Fruit fly (Drosophila melanogaster) whole organism, embryonic: ENCODE data around the gene CG11970.

Experiments used
- CG10209 ChIP-seq: fragments of 200-800 bp; sonication (Bioruptor generic); optimal IDR thresholded peaks from 3 replicates; lab custom pipeline; 2017; ENCODE audit warnings: missing biosample characterization, mild to moderate bottlenecking, missing genetic modification characterization, missing genetic modification reagents
- CG11695 ChIP-seq: fragments of 200-800 bp; sonication (Bioruptor generic); IDR thresholded peaks from 3 replicates; pipeline ENCODE4 v1.3.6; 2022; ENCODE audit warnings: missing biosample characterization, missing genetic modification characterization
- CG12219 ChIP-seq: fragments of 200-800 bp; sonication (Bioruptor generic); optimal IDR thresholded peaks from 3 replicates; lab custom pipeline; 2018; ENCODE audit warnings: missing biosample characterization, mild to moderate bottlenecking, missing genetic modification characterization
- CG12769 ChIP-seq: fragments of 200-800 bp; sonication (Bioruptor generic); optimal IDR thresholded peaks from 2 replicates; lab custom pipeline; 2019; ENCODE audit warnings: missing biosample characterization, mild to moderate bottlenecking, missing genetic modification characterization, moderate library complexity
- CG13123 ChIP-seq: fragments of 200-800 bp; sonication (Bioruptor generic); optimal IDR thresholded peaks from 2 replicates; lab custom pipeline; 2016; ENCODE audit warnings: missing biosample characterization, missing genetic modification characterization
- CG13296 ChIP-seq: fragments of 200-800 bp; sonication (Bioruptor generic); optimal IDR thresholded peaks from 3 replicates; lab custom pipeline; 2018; ENCODE audit warnings: missing biosample characterization, mild to moderate bottlenecking, missing genetic modification characterization
- CG13775 ChIP-seq: fragments of 200-800 bp; sonication (Bioruptor generic); optimal IDR thresholded peaks from 3 replicates; lab custom pipeline; 2017; ENCODE audit warnings: missing biosample characterization, mild to moderate bottlenecking, missing genetic modification characterization
- CG15696 ChIP-seq: fragments of 200-800 bp; sonication (Bioruptor generic); optimal IDR thresholded peaks from 2 replicates; lab custom pipeline; 2019; ENCODE audit warnings: missing biosample characterization, mild to moderate bottlenecking, missing genetic modification characterization, moderate library complexity
- CG18262 ChIP-seq: fragments of 200-800 bp; optimal IDR thresholded peaks from 3 replicates; lab custom pipeline; 2019; ENCODE audit warnings: missing biosample characterization, mild to moderate bottlenecking, missing genetic modification characterization, moderate library complexity
- CG1832 ChIP-seq: fragments of 200-800 bp; sonication (Bioruptor generic); optimal IDR thresholded peaks from 2 replicates; lab custom pipeline; 2017; ENCODE audit warnings: missing biosample characterization, mild to moderate bottlenecking, missing genetic modification characterization, inconsistent platforms
- CG2199 ChIP-seq: fragments of 200-800 bp; sonication (Bioruptor generic); IDR thresholded peaks from 3 replicates; pipeline ENCODE4 v1.3.6; 2022; ENCODE audit warnings: missing biosample characterization, missing genetic modification characterization
- CG2678 ChIP-seq: fragments of 200-800 bp; sonication (Bioruptor generic); optimal IDR thresholded peaks from 3 replicates; lab custom pipeline; 2019; ENCODE audit warnings: missing biosample characterization, mild to moderate bottlenecking, missing genetic modification characterization, moderate library complexity
- CG32532 ChIP-seq: fragments of 200-800 bp; sonication (Bioruptor generic); IDR thresholded peaks from 2 replicates; pipeline ENCODE4 v1.3.6; 2022; ENCODE audit warnings: missing biosample characterization, missing genetic modification characterization
- CG32767 ChIP-seq: fragments of 200-800 bp; sonication (Bioruptor generic); IDR thresholded peaks from 2 replicates; pipeline ENCODE4 v1.3.6; 2022; ENCODE audit warnings: missing biosample characterization, missing genetic modification characterization
- CG43689 ChIP-seq: fragments of 200-800 bp; sonication (Bioruptor generic); IDR thresholded peaks from 2 replicates; pipeline ENCODE4 v1.3.6; 2022; ENCODE audit warnings: missing biosample characterization, missing genetic modification characterization
- CG4820 ChIP-seq: fragments of 200-800 bp; sonication (Bioruptor generic); optimal IDR thresholded peaks from 3 replicates; lab custom pipeline; 2016; ENCODE audit warnings: missing biosample characterization, missing genetic modification characterization
- CG6272 ChIP-seq: fragments of 200-800 bp; sonication (Bioruptor generic); IDR thresholded peaks from 2 replicates; pipeline ENCODE4 v1.3.6; 2022; ENCODE audit warnings: missing biosample characterization, missing genetic modification characterization
- CG8765 ChIP-seq: fragments of 200-800 bp; sonication (Bioruptor generic); IDR thresholded peaks from 2 replicates; pipeline ENCODE4 v1.3.6; 2022; ENCODE audit warnings: missing biosample characterization, missing genetic modification characterization
- CG9215 ChIP-seq: fragments of 200-800 bp; sonication (Bioruptor generic); IDR thresholded peaks from 2 replicates; pipeline ENCODE4 v1.3.6; 2022; ENCODE audit warnings: missing biosample characterization, missing genetic modification characterization
- CG9437 ChIP-seq: fragments of 200-800 bp; sonication (Bioruptor generic); optimal IDR thresholded peaks from 2 replicates; lab custom pipeline; 2018; ENCODE audit warnings: missing biosample characterization, mild to moderate bottlenecking, missing genetic modification characterization
- Dbx ChIP-seq: fragments of 200-800 bp; sonication (Bioruptor generic); IDR thresholded peaks from 3 replicates; pipeline ENCODE4 v1.3.6; 2022; ENCODE audit warnings: missing biosample characterization, missing genetic modification characterization
- Ets97D ChIP-seq: fragments of 200-800 bp; sonication (Bioruptor generic); optimal IDR thresholded peaks from 3 replicates; lab custom pipeline; 2016; ENCODE audit warnings: missing biosample characterization, missing genetic modification characterization
- Fer1 ChIP-seq: fragments of 200-800 bp; sonication (Bioruptor generic); optimal IDR thresholded peaks from 2 replicates; lab custom pipeline; 2017; ENCODE audit warnings: missing biosample characterization, mild to moderate bottlenecking, missing genetic modification characterization
- Jarid2 ChIP-seq: fragments of 200-800 bp; sonication (Bioruptor generic); optimal IDR thresholded peaks from 3 replicates; lab custom pipeline; 2017; ENCODE audit warnings: mild to moderate bottlenecking, missing biosample characterization, missing genetic modification reagents, missing genetic modification characterization
- MBD-R2 ChIP-seq: fragments of 200-800 bp; sonication (Bioruptor generic); IDR thresholded peaks from 2 replicates; pipeline ENCODE4 v1.3.6; 2022; ENCODE audit warnings: missing biosample characterization, missing genetic modification characterization
- Oaz ChIP-seq: fragments of 200-800 bp; sonication (Bioruptor generic); IDR thresholded peaks from 2 replicates; pipeline ENCODE4 v1.3.6; 2022; ENCODE audit warnings: missing biosample characterization, missing genetic modification characterization
- Opbp ChIP-seq: fragments of 200-800 bp; sonication (Bioruptor generic); IDR thresholded peaks from 3 replicates; pipeline ENCODE4 v1.3.6; 2022; ENCODE audit warnings: missing biosample characterization, missing genetic modification characterization; ENCODE audit not compliant: partially characterized antibody
- abd-A ChIP-seq: fragments of 200-800 bp; sonication (Bioruptor generic); optimal IDR thresholded peaks from 3 replicates; lab custom pipeline; 2019; ENCODE audit warnings: missing biosample characterization, mild to moderate bottlenecking, missing genetic modification characterization, moderate library complexity
- bbx ChIP-seq: fragments of 200-800 bp; sonication (Bioruptor generic); IDR thresholded peaks from 2 replicates; pipeline ENCODE4 v1.3.6; 2022; ENCODE audit warnings: missing biosample characterization, missing genetic modification characterization; ENCODE audit not compliant: partially characterized antibody
- bigmax ChIP-seq: fragments of 200-800 bp; sonication (Bioruptor generic); optimal IDR thresholded peaks from 2 replicates; lab custom pipeline; 2018; ENCODE audit warnings: missing biosample characterization, mild to moderate bottlenecking, missing genetic modification characterization
- cad ChIP-seq: fragments of >200 bp; optimal IDR thresholded peaks from 2 replicates; lab custom pipeline; 2017; ENCODE audit warnings: missing biosample characterization, missing genetic modification characterization
- chif ChIP-seq, 2 experiments: fragments of 200-800 bp; sonication (Bioruptor generic); optimal IDR thresholded peaks; 3 replicates each; lab custom pipeline; 2016; ENCODE audit warnings: missing biosample characterization in 2 of 2, missing genetic modification characterization in 2 of 2
- ems ChIP-seq: fragments of 200-800 bp; sonication (Bioruptor generic); optimal IDR thresholded peaks from 3 replicates; lab custom pipeline; 2016; ENCODE audit warnings: missing biosample characterization, missing genetic modification characterization
- fd64A ChIP-seq: fragments of 200-800 bp; sonication (Bioruptor generic); optimal IDR thresholded peaks from 3 replicates; lab custom pipeline; 2018; ENCODE audit warnings: missing biosample characterization, mild to moderate bottlenecking, missing genetic modification characterization
- grau ChIP-seq: fragments of 200-800 bp; optimal IDR thresholded peaks from 3 replicates; lab custom pipeline; 2019; ENCODE audit warnings: missing biosample characterization, mild to moderate bottlenecking, missing genetic modification characterization, moderate library complexity
- gt ChIP-seq: fragments of 200-800 bp; sonication (Bioruptor generic); IDR thresholded peaks from 2 replicates; pipeline ENCODE4 v1.3.6; 2022; ENCODE audit warnings: missing biosample characterization, missing genetic modification characterization
- hbn ChIP-seq: fragments of 200-800 bp; sonication (Bioruptor generic); IDR thresholded peaks from 2 replicates; pipeline ENCODE4 v1.3.6; 2022; ENCODE audit warnings: missing biosample characterization, missing genetic modification characterization; ENCODE audit not compliant: partially characterized antibody
- her ChIP-seq: fragments of 200-800 bp; sonication (Bioruptor generic); optimal IDR thresholded peaks from 2 replicates; lab custom pipeline; 2016; ENCODE audit warnings: missing biosample characterization, missing genetic modification characterization
- mam ChIP-seq: fragments of 200-800 bp; sonication (Bioruptor generic); optimal IDR thresholded peaks from 3 replicates; lab custom pipeline; 2016; ENCODE audit warnings: missing biosample characterization, missing genetic modification characterization
- nerfin-1 ChIP-seq: fragments of 200-800 bp; sonication (Bioruptor generic); optimal IDR thresholded peaks from 3 replicates; lab custom pipeline; 2019; ENCODE audit warnings: missing biosample characterization, mild to moderate bottlenecking, missing genetic modification characterization, moderate library complexity
- pzg ChIP-seq: fragments of 200-800 bp; sonication (Bioruptor generic); optimal IDR thresholded peaks from 3 replicates; lab custom pipeline; 2018; ENCODE audit warnings: missing biosample characterization, mild to moderate bottlenecking, missing genetic modification characterization, moderate library complexity
- ranshi ChIP-seq: fragments of 200-800 bp; sonication (Bioruptor generic); IDR thresholded peaks from 2 replicates; pipeline ENCODE4 v1.3.6; 2022; ENCODE audit warnings: missing biosample characterization, missing genetic modification characterization
- repo ChIP-seq: fragments of 200-800 bp; sonication (Bioruptor generic); optimal IDR thresholded peaks from 2 replicates; lab custom pipeline; 2016; ENCODE audit warnings: missing biosample characterization, missing genetic modification characterization
- salm ChIP-seq: fragments of 200-800 bp; sonication (Bioruptor generic); optimal IDR thresholded peaks from 2 replicates; lab custom pipeline; 2018; ENCODE audit warnings: missing biosample characterization, mild to moderate bottlenecking, missing genetic modification characterization
- schlank ChIP-seq: fragments of 200-800 bp; sonication (Bioruptor generic); optimal IDR thresholded peaks from 2 replicates; lab custom pipeline; 2018; ENCODE audit warnings: missing biosample characterization, mild to moderate bottlenecking, missing genetic modification characterization
- shn ChIP-seq: fragments of 200-800 bp; sonication (Bioruptor generic); optimal IDR thresholded peaks from 3 replicates; lab custom pipeline; 2016; ENCODE audit warnings: missing biosample characterization, missing genetic modification characterization
- slbo ChIP-seq: fragments of 200-800 bp; sonication (Bioruptor generic); IDR thresholded peaks from 2 replicates; pipeline ENCODE4 v1.3.6; 2022; ENCODE audit warnings: missing biosample characterization, missing genetic modification characterization
- tin ChIP-seq: fragments of 200-800 bp; sonication (Bioruptor generic); optimal IDR thresholded peaks from 3 replicates; lab custom pipeline; 2016; ENCODE audit warnings: missing biosample characterization, missing genetic modification characterization
- trem ChIP-seq: fragments of 200-800 bp; optimal IDR thresholded peaks from 3 replicates; lab custom pipeline; 2019; ENCODE audit warnings: missing biosample characterization, mild to moderate bottlenecking, missing genetic modification characterization, moderate library complexity

The CG11970 gene

DNA sequence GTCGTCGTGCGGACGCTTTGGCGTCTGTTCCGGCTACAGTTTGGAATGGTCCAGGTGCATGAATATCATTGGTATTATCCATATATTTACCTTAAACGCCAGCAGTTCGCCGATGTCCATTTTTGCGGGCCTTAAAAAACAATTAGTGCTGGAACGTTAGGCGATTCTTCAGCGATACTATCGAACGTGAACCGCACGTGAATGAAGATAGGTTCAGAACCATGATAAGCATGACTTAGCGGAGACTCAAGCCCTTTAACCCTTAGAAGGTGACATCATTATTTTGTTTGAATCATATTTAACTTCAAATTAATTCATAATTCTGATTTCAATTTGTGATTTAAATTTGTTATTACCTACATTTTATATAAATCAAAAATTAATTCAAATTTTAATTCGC, 39.7 kb upstream of the CG11970 start, which contains the start of gene CG11964 (continued):
- TF ChIP-seq CG18262 (tag; lab: Kevin White, UChicago): peak; percentile 34
- no peak for TF ChIP-seq CG11695 (GFP tag; lab: Robert Waterston, UW)
- peak; percentile 5 for TF ChIP-seq CG9437
- peak; percentile 67 for TF ChIP-seq tin (GFP tag; lab: Kevin White, UChicago)
- peak; percentile 11 for TF ChIP-seq CG15696
- no peak for TF ChIP-seq abd-A
- TF ChIP-seq CG2199 (GFP tag; lab: Robert Waterston, UW): peak; percentile 84; the same call in 2 of the 3 replicates
- peak; percentile 64 for TF ChIP-seq grau
- TF ChIP-seq trem (tag; lab: Kevin White, UChicago): peak; percentile 84
- TF ChIP-seq repo (GFP tag; lab: Kevin White, UChicago): peak; percentile 41
- TF ChIP-seq CG12219 (GFP tag; lab: Kevin White, UChicago): no peak
- peak; percentile 54 for TF ChIP-seq her (GFP tag; lab: Kevin White, UChicago)
- TF ChIP-seq slbo (GFP tag; lab: Robert Waterston, UW): peak; percentile 84
- peak; percentile 53 for TF ChIP-seq ems
- peak; percentile 54; the same call in 1 of the 2 replicates for TF ChIP-seq ranshi (GFP tag; lab: Robert Waterston, UW)
- no peak for TF ChIP-seq schlank
- peak; percentile 48 for TF ChIP-seq Fer1
- peak; percentile 95 for TF ChIP-seq MBD-R2 (GFP tag; lab: Robert Waterston, UW)
- peak; percentile 76 for TF ChIP-seq mam
- TF ChIP-seq CG4820 (GFP tag; lab: Kevin White, UChicago): peak; percentile 36
- no peak for TF ChIP-seq Oaz (GFP tag; lab: Robert Waterston, UW)
- TF ChIP-seq shn (GFP tag; lab: Kevin White, UChicago): peak; percentile 52
- TF ChIP-seq CG43689 (GFP tag; lab: Robert Waterston, UW): no peak
- TF ChIP-seq bigmax (GFP tag; lab: Kevin White, UChicago): peak; percentile 41
- TF ChIP-seq Jarid2 (GFP tag; lab: Kevin White, UChicago): no peak
- TF ChIP-seq CG13775 (GFP tag; lab: Kevin White, UChicago): no peak
- TF ChIP-seq hbn: peak; percentile 99
- peak; percentile 72 for TF ChIP-seq CG6272 (GFP tag; lab: Robert Waterston, UW)
- TF ChIP-seq CG8765 (GFP tag; lab: Robert Waterston, UW): 0 out of 2 replicates have a peak, but pooled peaks have one; percentile 7
- TF ChIP-seq CG12769 (tag; lab: Kevin White, UChicago): peak; percentile 69
- TF ChIP-seq pzg (GFP tag; lab: Kevin White, UChicago): peak; percentile 95
- TF ChIP-seq CG13296: peak; percentile 2
- peak; percentile 36 for TF ChIP-seq CG10209 (GFP tag; lab: Kevin White, UChicago)
- TF ChIP-seq chif (GFP tag; optimal IDR thresholded peaks at IDR 0.05; lab: Kevin White, UChicago): peak; percentile 44 to 55

DNA sequence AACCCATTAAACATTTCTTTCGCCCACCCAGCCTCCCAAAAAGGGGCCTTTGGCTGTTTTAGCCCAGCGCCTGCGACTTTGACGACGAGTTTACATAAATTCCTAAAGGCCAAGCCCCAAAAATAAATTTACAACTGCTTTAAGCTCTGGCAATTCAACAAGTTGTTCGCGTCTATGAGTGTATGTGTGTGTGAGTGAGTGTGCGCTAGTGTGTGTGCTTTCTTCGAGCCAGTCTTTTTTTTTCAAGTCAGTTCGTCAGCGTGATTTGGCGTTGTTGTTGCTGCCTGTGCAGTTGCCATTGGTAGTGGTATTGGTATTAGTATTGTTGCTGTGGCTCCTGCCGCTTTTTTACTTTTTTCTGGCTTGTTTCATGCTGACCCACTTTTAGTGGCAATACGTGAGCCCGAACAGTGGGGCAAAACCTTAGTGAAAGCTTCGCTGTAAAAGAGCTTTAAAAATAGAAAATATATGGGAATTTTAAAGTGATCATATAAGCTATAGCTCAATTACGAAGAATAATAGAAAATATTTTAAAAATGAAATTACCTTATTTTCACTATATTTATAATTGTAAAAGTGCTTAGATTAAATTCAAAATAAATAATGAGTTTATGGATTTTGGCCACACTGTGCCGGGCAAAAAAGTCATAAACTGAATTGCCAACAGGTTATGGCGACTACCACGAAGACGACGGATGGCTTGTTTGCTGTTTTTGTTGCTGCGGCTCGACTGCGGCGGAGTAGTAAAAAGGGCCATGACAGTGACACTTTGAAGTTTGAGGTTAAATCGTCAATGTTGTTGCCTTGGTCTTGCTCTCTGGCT, 38.8 kb upstream of the CG11970 start:
- TF ChIP-seq bigmax (GFP tag; lab: Kevin White, UChicago): peak; percentile 72
- TF ChIP-seq her (GFP tag; lab: Kevin White, UChicago): no peak
- TF ChIP-seq gt (GFP tag; lab: Robert Waterston, UW): peak; percentile 48; the same call in 1 of the 2 replicates
- TF ChIP-seq CG32767: peak; percentile 74
- TF ChIP-seq cad (GFP tag; lab: Kevin White, UChicago): no peak
- peak; percentile 81 for TF ChIP-seq Fer1
- peak; percentile 88 for TF ChIP-seq salm (tag; lab: Kevin White, UChicago)
- peak; percentile 10 for TF ChIP-seq Ets97D
- TF ChIP-seq CG12769 (tag; lab: Kevin White, UChicago): peak; percentile 36
- no peak; the same call in 2 of the 3 replicates for TF ChIP-seq Opbp (GFP tag; lab: Robert Waterston, UW)
- TF ChIP-seq CG32532 (GFP tag; lab: Robert Waterston, UW): peak; percentile 73; the same call in 1 of the 2 replicates
- peak; percentile 74 for TF ChIP-seq nerfin-1 (tag; lab: Kevin White, UChicago)
- TF ChIP-seq Dbx: no peak
- peak; percentile 42 for TF ChIP-seq CG13123 (GFP tag; lab: Kevin White, UChicago)
- no peak for TF ChIP-seq CG1832 (GFP tag; lab: Kevin White, UChicago)
- TF ChIP-seq fd64A (GFP tag; lab: Kevin White, UChicago): peak; percentile 43
- TF ChIP-seq CG9215 (GFP tag; lab: Robert Waterston, UW): peak; percentile 35
- peak; percentile 90 for TF ChIP-seq CG13296
- peak; percentile 92 for TF ChIP-seq CG2678 (tag; lab: Kevin White, UChicago)
- TF ChIP-seq bbx (GFP tag; lab: Robert Waterston, UW): peak; percentile 44; the same call in 1 of the 2 replicates
